Worm (Caenorhabditis elegans) whole organism, young adult: ENCODE measurements around the gene T11F9.22.

Source experiments
- ama-1 ChIP-seq, 3 experiments: fragments of 150-350 bp in 1 of 3; sonication (generic microtip) in 2 of 3; optimal IDR thresholded peaks; 2 replicates each; lab custom pipeline; 2014 to 2018; ENCODE audit warnings: missing biosample characterization in 2 of 3, missing genetic modification characterization in 2 of 3, missing genetic modification reagents in 2 of 3
- attf-5 ChIP-seq: fragments of 200-800 bp; sonication (Bioruptor generic); optimal IDR thresholded peaks from 2 replicates; lab custom pipeline; 2018; ENCODE audit warnings: mild to moderate bottlenecking, missing genetic modification characterization, missing compliant biosample characterization
- cebp-2 ChIP-seq: fragments of 200-800 bp; sonication (Bioruptor generic); IDR thresholded peaks from 2 replicates; pipeline ENCODE4 v1.3.6; 2022; ENCODE audit warnings: missing genetic modification characterization, missing compliant biosample characterization
- nfya-2 ChIP-seq: fragments of 200-800 bp; sonication (Bioruptor generic); IDR thresholded peaks from 2 replicates; pipeline ENCODE4 v1.3.6; 2022; ENCODE audit warnings: missing genetic modification reagents, missing genetic modification characterization, missing compliant biosample characterization
- rpc-1 ChIP-seq, 2 experiments: fragments of 150-350 bp in 1 of 2; sonication (generic microtip) in 1 of 2; optimal IDR thresholded peaks; 2 replicates each; lab custom pipeline; 2014 to 2018; ENCODE audit warnings: missing biosample characterization in 1 of 2, missing genetic modification characterization in 1 of 2, missing genetic modification reagents in 1 of 2, missing genotype in 1 of 2
- zfh-2 ChIP-seq: fragments of 200-800 bp; sonication (Bioruptor generic); conservative IDR thresholded peaks from 2 replicates; pipeline ENCODE4 v1.3.6; 2022; ENCODE audit warnings: missing genetic modification reagents, missing genetic modification characterization, missing compliant biosample characterization

DNA sequence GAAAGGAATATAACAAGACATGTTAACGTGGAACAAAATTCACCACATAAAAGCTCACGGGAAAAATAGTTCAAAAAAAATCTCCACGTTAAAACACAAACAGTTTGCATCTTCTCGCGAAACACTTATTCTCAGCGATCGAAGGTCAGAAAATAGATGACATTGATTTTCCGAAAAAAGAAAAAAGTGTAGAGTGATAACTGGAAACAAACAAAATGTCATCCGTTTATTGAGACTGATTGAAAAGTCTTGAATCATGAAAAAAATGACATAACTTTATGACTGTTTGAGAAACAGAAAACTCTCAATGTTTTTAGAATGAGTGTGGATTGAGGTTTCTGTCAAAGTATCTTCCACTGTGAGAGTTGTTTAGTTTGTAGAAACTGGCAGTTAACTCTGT is 38.3 kb downstream of the T11F9.22 start, which contains the start of gene C55A6.4:
- TF ChIP-seq zfh-2 (GFP tag; lab: Robert Waterston, UW): no peak
- no peak for TF ChIP-seq rpc-1 (optimal IDR thresholded peaks at IDR 0.05; lab: Kevin White, UChicago)
- TF ChIP-seq rpc-1 (tag; optimal IDR thresholded peaks at IDR 0.05; lab: Kevin White, UChicago): no peak
- TF ChIP-seq cebp-2 (GFP tag; lab: Robert Waterston, UW): no peak
- TF ChIP-seq nfya-2 (GFP tag; lab: Robert Waterston, UW): no peak
- no peak for TF ChIP-seq ama-1 (optimal IDR thresholded peaks at IDR 0.05; lab: Kevin White, UChicago)
- TF ChIP-seq ama-1 (GFP tag; optimal IDR thresholded peaks at IDR 0.05; lab: Kevin White, UChicago): no peak
- no peak for TF ChIP-seq attf-5 (GFP tag; lab: Kevin White, UChicago)
